Worm (Caenorhabditis elegans) whole organism, mixed stage, embryonic: ENCODE results near the gene ttbk-4.

Experiments used
- M03D4.4 ChIP-seq: sonication (generic microtip); optimal IDR thresholded peaks from 2 replicates; lab custom pipeline; 2017; ENCODE audit warnings: mild to moderate bottlenecking, missing genetic modification characterization, missing compliant biosample characterization
- bed-3 ChIP-seq: fragments of 200-800 bp; sonication (Bioruptor generic); optimal IDR thresholded peaks from 3 replicates; lab custom pipeline; 2018; ENCODE audit warnings: mild to moderate bottlenecking, missing genetic modification characterization, moderate library complexity, missing compliant biosample characterization
- blmp-1 ChIP-seq: fragments of 150-350 bp; optimal IDR thresholded peaks from 2 replicates; lab custom pipeline; 2014; ENCODE audit warnings: missing biosample characterization, missing genetic modification characterization
- ceh-39 ChIP-seq: fragments of 150-350 bp; optimal IDR thresholded peaks from 2 replicates; lab custom pipeline; 2014; ENCODE audit warnings: missing biosample characterization, missing genetic modification characterization
- ceh-83 ChIP-seq: fragments of 200-800 bp; sonication (Bioruptor generic); optimal IDR thresholded peaks from 2 replicates; lab custom pipeline; 2018; ENCODE audit warnings: mild to moderate bottlenecking, missing genetic modification characterization, missing compliant biosample characterization
- cnd-1 ChIP-seq: fragments of 200-800 bp; sonication (Bioruptor generic); optimal IDR thresholded peaks from 2 replicates; lab custom pipeline; 2018; ENCODE audit warnings: mild to moderate bottlenecking, missing genetic modification characterization, missing compliant biosample characterization
- drap-1 ChIP-seq: fragments of 200-800 bp; sonication (Bioruptor generic); optimal IDR thresholded peaks from 3 replicates; lab custom pipeline; 2018; ENCODE audit warnings: mild to moderate bottlenecking, missing genetic modification characterization, missing compliant biosample characterization
- elt-1 ChIP-seq: sonication (generic microtip); optimal IDR thresholded peaks from 2 replicates; lab custom pipeline; 2017; ENCODE audit warnings: missing genetic modification characterization, mild to moderate bottlenecking, missing compliant biosample characterization, antibody characterized with exemption, moderate library complexity, borderline replicate concordance; ENCODE audit not compliant: insufficient read depth
- elt-3 ChIP-seq: fragments of 150-350 bp; optimal IDR thresholded peaks from 2 replicates; lab custom pipeline; 2014; ENCODE audit warnings: missing biosample characterization, missing genetic modification characterization
- flh-1 ChIP-seq: fragments of 200-800 bp; sonication (Bioruptor generic); optimal IDR thresholded peaks from 2 replicates; lab custom pipeline; 2018; ENCODE audit warnings: mild to moderate bottlenecking, missing genetic modification characterization, moderate library complexity, missing compliant biosample characterization
- ham-2 ChIP-seq: fragments of 200-800 bp; sonication (Bioruptor generic); optimal IDR thresholded peaks from 2 replicates; lab custom pipeline; 2018; ENCODE audit warnings: mild to moderate bottlenecking, missing genetic modification characterization, missing compliant biosample characterization
- hlh-1 ChIP-seq: fragments of 150-350 bp; optimal IDR thresholded peaks from 2 replicates; lab custom pipeline; 2014; ENCODE audit warnings: missing biosample characterization, missing genetic modification reagents, missing genetic modification characterization
- lin-13 ChIP-seq: fragments of 150-350 bp; optimal IDR thresholded peaks from 2 replicates; lab custom pipeline; 2014; ENCODE audit warnings: missing biosample characterization, missing genetic modification characterization
- lin-32 ChIP-seq: fragments of 200-800 bp; sonication (Bioruptor generic); optimal IDR thresholded peaks from 2 replicates; lab custom pipeline; 2018; ENCODE audit warnings: mild to moderate bottlenecking, missing genetic modification characterization, missing compliant biosample characterization
- mab-5 ChIP-seq: fragments of 150-350 bp; optimal IDR thresholded peaks from 2 replicates; lab custom pipeline; 2014; ENCODE audit warnings: missing biosample characterization, missing genetic modification characterization
- mep-1 ChIP-seq: fragments of 150-350 bp; optimal IDR thresholded peaks from 2 replicates; lab custom pipeline; 2017; ENCODE audit warnings: missing biosample characterization, missing genetic modification reagents, missing genetic modification characterization, inconsistent platforms
- mls-2 ChIP-seq: sonication (generic microtip); optimal IDR thresholded peaks from 2 replicates; lab custom pipeline; 2016; ENCODE audit warnings: mild to moderate bottlenecking, missing genetic modification characterization, moderate library complexity, missing compliant biosample characterization
- nhr-12 ChIP-seq: fragments of 150-350 bp; optimal IDR thresholded peaks from 2 replicates; lab custom pipeline; 2014; ENCODE audit warnings: missing biosample characterization, missing genetic modification characterization
- nhr-2 ChIP-seq: fragments of 150-350 bp; optimal IDR thresholded peaks from 2 replicates; lab custom pipeline; 2014; ENCODE audit warnings: missing biosample characterization, missing genetic modification characterization
- nhr-237 ChIP-seq: fragments of 150-350 bp; optimal IDR thresholded peaks from 2 replicates; lab custom pipeline; 2014; ENCODE audit warnings: missing biosample characterization, missing genetic modification characterization
- nhr-28 ChIP-seq: fragments of 150-350 bp; optimal IDR thresholded peaks from 2 replicates; lab custom pipeline; 2014; ENCODE audit warnings: missing biosample characterization, missing genetic modification characterization
- nhr-76 ChIP-seq: sonication (generic microtip); optimal IDR thresholded peaks from 2 replicates; lab custom pipeline; 2017; ENCODE audit warnings: missing biosample characterization, missing genetic modification characterization
- pha-4 ChIP-seq: fragments of 150-350 bp; optimal IDR thresholded peaks from 2 replicates; lab custom pipeline; 2018; ENCODE audit warnings: missing biosample characterization, missing genetic modification reagents, missing genetic modification characterization
- sem-2 ChIP-seq: fragments of 200-800 bp; sonication (Bioruptor generic); optimal IDR thresholded peaks from 2 replicates; lab custom pipeline; 2018; ENCODE audit warnings: mild to moderate bottlenecking, missing genetic modification characterization, missing compliant biosample characterization
- snpc-4 ChIP-seq: fragments of 150-350 bp; optimal IDR thresholded peaks from 2 replicates; lab custom pipeline; 2014; ENCODE audit warnings: missing biosample characterization, missing genetic modification characterization
- sptf-1 ChIP-seq: sonication (generic microtip); optimal IDR thresholded peaks from 2 replicates; lab custom pipeline; 2017; ENCODE audit warnings: mild to moderate bottlenecking, missing genetic modification characterization, moderate library complexity, missing compliant biosample characterization
- tbx-8 ChIP-seq: fragments of 200-800 bp; sonication (Bioruptor generic); optimal IDR thresholded peaks from 2 replicates; lab custom pipeline; 2018; ENCODE audit warnings: mild to moderate bottlenecking, missing genetic modification characterization, moderate library complexity, missing compliant biosample characterization
- unc-120 ChIP-seq: sonication (generic microtip); optimal IDR thresholded peaks from 2 replicates; lab custom pipeline; 2017; ENCODE audit warnings: missing genetic modification characterization, missing compliant biosample characterization; ENCODE audit not compliant: poor library complexity, severe bottlenecking
- unc-39 ChIP-seq: fragments of 150-350 bp; optimal IDR thresholded peaks from 2 replicates; lab custom pipeline; 2014; ENCODE audit warnings: missing biosample characterization, missing genetic modification characterization
- unc-62 ChIP-seq: fragments of 150-350 bp; optimal IDR thresholded peaks from 2 replicates; lab custom pipeline; 2014; ENCODE audit warnings: missing biosample characterization, missing genetic modification reagents, missing genetic modification characterization
- zip-8 ChIP-seq: fragments of 150-350 bp; optimal IDR thresholded peaks from 2 replicates; lab custom pipeline; 2014; ENCODE audit warnings: missing biosample characterization, missing genetic modification characterization

Gene ttbk-4

ce11 chrIV:10110870-10111269 is 35.9 kb upstream of the ttbk-4 start:
- no peak for TF ChIP-seq nhr-28
- no peak for TF ChIP-seq lin-32 (GFP tag; lab: Kevin White, UChicago)
- no peak for TF ChIP-seq drap-1
- no peak for TF ChIP-seq mab-5 (tag; lab: Kevin White, UChicago)
- TF ChIP-seq ceh-83 (GFP tag; lab: Kevin White, UChicago): no peak
- no peak for TF ChIP-seq lin-13 (tag; lab: Kevin White, UChicago)
- TF ChIP-seq tbx-8 (GFP tag; lab: Kevin White, UChicago): no peak
- TF ChIP-seq nhr-12 (tag; lab: Kevin White, UChicago): no peak
- TF ChIP-seq unc-120: no peak
- no peak for TF ChIP-seq nhr-2
- TF ChIP-seq unc-39 (tag; lab: Kevin White, UChicago): no peak
- no peak for TF ChIP-seq mls-2 (tag; lab: Kevin White, UChicago)

ce11 chrIV:10110417-10110816 is 35.5 kb upstream of the ttbk-4 start, which contains the start of gene egl-38:
egl-38 (minus strand) TSS chrIV:10110517.
- TF ChIP-seq tbx-8 (GFP tag; lab: Kevin White, UChicago) (no peak), nhr-2 (no peak), pha-4 (no peak), cnd-1 (tag; lab: Kevin White, UChicago) (no peak), bed-3 (GFP tag; lab: Kevin White, UChicago) (no peak), M03D4.4 (tag; lab: Kevin White, UChicago) (no peak), mab-5 (tag; lab: Kevin White, UChicago) (no peak), zip-8 (tag; lab: Kevin White, UChicago) (no peak), nhr-28 (no peak), nhr-237 (tag; lab: Kevin White, UChicago) (no peak), elt-1 (tag; lab: Kevin White, UChicago) (no peak), mep-1 (tag; lab: Kevin White, UChicago) (no peak), lin-13 (tag; lab: Kevin White, UChicago) (no peak), unc-39 (tag; lab: Kevin White, UChicago) (no peak)

- TF ChIP-seq M03D4.4 (tag; lab: Kevin White, UChicago): no peak
- peak; percentile 1 for TF ChIP-seq pha-4
These were observed 21.9 kb upstream of the ttbk-4 start, which contains the start of gene dis-3 for ce11 chrIV:10096881-10097280. dis-3 (plus strand) TSS chrIV:10097202.

ce11 chrIV:10095171-10095570 is 20.2 kb upstream of the ttbk-4 start, which contains the start of the genes C04G2.5 and msp-36:
C04G2.5 (minus strand) TSS chrIV:10095271.
msp-36 (plus strand) TSS chrIV:10095433.
- TF ChIP-seq elt-1 (tag; lab: Kevin White, UChicago) (no peak), cnd-1 (tag; lab: Kevin White, UChicago) (no peak), sem-2 (no peak), unc-120 (no peak), zip-8 (tag; lab: Kevin White, UChicago) (no peak), lin-32 (GFP tag; lab: Kevin White, UChicago) (no peak), sptf-1 (tag; lab: Kevin White, UChicago) (no peak), mls-2 (tag; lab: Kevin White, UChicago) (no peak), M03D4.4 (tag; lab: Kevin White, UChicago) (no peak), bed-3 (GFP tag; lab: Kevin White, UChicago) (no peak), nhr-12 (tag; lab: Kevin White, UChicago) (no peak), lin-13 (tag; lab: Kevin White, UChicago) (no peak), elt-3 (no peak), snpc-4 (tag; lab: Kevin White, UChicago) (no peak), nhr-2 (no peak), nhr-28 (no peak), flh-1 (GFP tag; lab: Kevin White, UChicago) (no peak), unc-62 (GFP tag; lab: Kevin White, UChicago) (no peak), ceh-39 (no peak), hlh-1 (tag; lab: Kevin White, UChicago) (no peak)
- TF ChIP-seq, all 35 proteins: peak for 0

- TF ChIP-seq nhr-76 (tag; lab: Kevin White, UChicago) (no peak), nhr-2 (no peak), lin-13 (tag; lab: Kevin White, UChicago) (no peak), unc-62 (GFP tag; lab: Kevin White, UChicago) (no peak), blmp-1 (peak; percentile 55), ham-2 (GFP tag; lab: Kevin White, UChicago) (no peak), cnd-1 (tag; lab: Kevin White, UChicago) (no peak)
These were observed 15.4 kb upstream of the ttbk-4 start, which contains the start of gene ttbk-5 for ce11 chrIV:10090358-10090757. ttbk-5 (plus strand) TSS chrIV:10090658.
